Worm (Caenorhabditis elegans) whole organism, midembryonic: Measurements from ENCODE around the gene srt-28.

Source experiments
- T22C8.4 ChIP-seq: fragments of 200-800 bp; sonication (Bioruptor generic); IDR thresholded peaks from 2 replicates; pipeline ENCODE4 v1.3.6; 2022; ENCODE audit warnings: missing genetic modification characterization, missing compliant biosample characterization
- cog-1 ChIP-seq: sonication (generic microtip); optimal IDR thresholded peaks from 2 replicates; lab custom pipeline; 2016; ENCODE audit warnings: missing genetic modification characterization, missing compliant biosample characterization
- flt-1 ChIP-seq: fragments of 200-800 bp; sonication (Bioruptor generic); IDR thresholded peaks from 2 replicates; pipeline ENCODE4 v1.3.6; 2022; ENCODE audit warnings: missing genetic modification characterization, missing compliant biosample characterization
- klf-2 ChIP-seq: fragments of 200-800 bp; sonication (Bioruptor generic); conservative IDR thresholded peaks from 2 replicates; pipeline ENCODE4 v1.3.6; 2022; ENCODE audit warnings: missing genetic modification reagents, missing genetic modification characterization, missing compliant biosample characterization
- med-1 ChIP-seq: sonication (generic microtip); optimal IDR thresholded peaks from 2 replicates; lab custom pipeline; 2017; ENCODE audit warnings: missing genetic modification characterization, mild to moderate bottlenecking, missing compliant biosample characterization, antibody characterized with exemption, missing genetic modification reagents; ENCODE audit not compliant: insufficient read depth
- ref-1 ChIP-seq: fragments of 200-800 bp; sonication (Bioruptor generic); conservative IDR thresholded peaks from 2 replicates; pipeline ENCODE4 v1.3.6; 2022; ENCODE audit warnings: missing genetic modification reagents, missing genetic modification characterization, missing compliant biosample characterization
- tab-1 ChIP-seq: fragments of 200-800 bp; sonication (Bioruptor generic); IDR thresholded peaks from 2 replicates; pipeline ENCODE4 v1.3.6; 2022; ENCODE audit warnings: missing genetic modification characterization, missing compliant biosample characterization
- ztf-23 ChIP-seq: fragments of 200-800 bp; sonication (Bioruptor generic); IDR thresholded peaks from 2 replicates; pipeline ENCODE4 v1.3.6; 2022; ENCODE audit warnings: missing genetic modification reagents, missing genetic modification characterization, missing compliant biosample characterization
- ztf-29 ChIP-seq: fragments of 200-800 bp; sonication (Bioruptor generic); IDR thresholded peaks from 2 replicates; pipeline ENCODE4 v1.3.6; 2022; ENCODE audit warnings: missing genetic modification reagents, missing genetic modification characterization, missing compliant biosample characterization

srt-28 gene

ce11 chrV:2722555-2722954 lies 9.1 kb upstream of the srt-28 start, which contains the start of gene srg-60:
Gene srg-60, minus strand, starts transcription at chrV:2722655.
- no peak for TF ChIP-seq klf-2 (GFP tag; lab: Robert Waterston, UW)
- no peak for TF ChIP-seq ref-1 (GFP tag; lab: Robert Waterston, UW)
- no peak for TF ChIP-seq ztf-23
- no peak for TF ChIP-seq med-1 (GFP tag; lab: Kevin White, UChicago)
- TF ChIP-seq cog-1 (tag; lab: Kevin White, UChicago) = no peak
- no peak for TF ChIP-seq ztf-29
- no peak for TF ChIP-seq flt-1 (GFP tag; lab: Robert Waterston, UW)
- TF ChIP-seq tab-1 (GFP tag; lab: Robert Waterston, UW) = no peak
- TF ChIP-seq T22C8.4 (GFP tag; lab: Robert Waterston, UW) = no peak

ce11 chrV:2720763-2721162 lies 7.3 kb upstream of the srt-28 start, which contains the start of gene srt-27:
Gene srt-27, minus strand, starts transcription at chrV:2720863.
- no peak for TF ChIP-seq ztf-23
- no peak for TF ChIP-seq T22C8.4 (GFP tag; lab: Robert Waterston, UW)
- no peak for TF ChIP-seq flt-1 (GFP tag; lab: Robert Waterston, UW)
- no peak for TF ChIP-seq med-1 (GFP tag; lab: Kevin White, UChicago)
- no peak for TF ChIP-seq ztf-29
- TF ChIP-seq ref-1 (GFP tag; lab: Robert Waterston, UW) = no peak
- TF ChIP-seq cog-1 (tag; lab: Kevin White, UChicago) = no peak
- no peak for TF ChIP-seq klf-2 (GFP tag; lab: Robert Waterston, UW)
- TF ChIP-seq tab-1 (GFP tag; lab: Robert Waterston, UW) = no peak

ce11 chrV:2718688-2719185 lies 5.3 kb upstream of the srt-28 start, which contains the start of gene srt-29:
Gene srt-29, minus strand, starts transcription at chrV:2719135.
- TF ChIP-seq ztf-29 (no peak), T22C8.4 (GFP tag; lab: Robert Waterston, UW) (no peak), klf-2 (GFP tag; lab: Robert Waterston, UW) (no peak), tab-1 (GFP tag; lab: Robert Waterston, UW) (no peak), ztf-23 (no peak), med-1 (GFP tag; lab: Kevin White, UChicago) (no peak), flt-1 (GFP tag; lab: Robert Waterston, UW) (no peak), cog-1 (tag; lab: Kevin White, UChicago) (no peak)

ce11 chrV:2716933-2717332 lies 3.5 kb upstream of the srt-28 start:
- no peak for TF ChIP-seq cog-1 (tag; lab: Kevin White, UChicago)
- TF ChIP-seq med-1 (GFP tag; lab: Kevin White, UChicago) = no peak
- TF ChIP-seq T22C8.4 (GFP tag; lab: Robert Waterston, UW) = no peak

ce11 chrV:2711429-2711828 lies 2.0 kb downstream of the srt-28 start, which contains the start of gene C24B9.3:
Gene C24B9.3, minus strand, starts transcription at chrV:2711599.
- TF ChIP-seq T22C8.4 (GFP tag; lab: Robert Waterston, UW) (no peak), med-1 (GFP tag; lab: Kevin White, UChicago) (no peak), ref-1 (GFP tag; lab: Robert Waterston, UW) (no peak), cog-1 (tag; lab: Kevin White, UChicago) (no peak), ztf-23 (no peak), flt-1 (GFP tag; lab: Robert Waterston, UW) (no peak), klf-2 (GFP tag; lab: Robert Waterston, UW) (no peak)

- TF ChIP-seq ztf-23 (no peak), med-1 (GFP tag; lab: Kevin White, UChicago) (no peak), klf-2 (GFP tag; lab: Robert Waterston, UW) (no peak), ztf-29 (no peak), tab-1 (GFP tag; lab: Robert Waterston, UW) (no peak)
Measured at ce11 chrV:2710192-2710591, 3.2 kb downstream of the srt-28 start.

- TF ChIP-seq ztf-23 (no peak), tab-1 (GFP tag; lab: Robert Waterston, UW) (no peak), klf-2 (GFP tag; lab: Robert Waterston, UW) (no peak), T22C8.4 (GFP tag; lab: Robert Waterston, UW) (no peak), flt-1 (GFP tag; lab: Robert Waterston, UW) (no peak), ref-1 (GFP tag; lab: Robert Waterston, UW) (no peak), ztf-29 (no peak), cog-1 (tag; lab: Kevin White, UChicago) (no peak), med-1 (GFP tag; lab: Kevin White, UChicago) (no peak)
Measured at ce11 chrV:2706379-2706778, 7.1 kb downstream of the srt-28 start.

ce11 chrV:2703299-2703698 lies 10.1 kb downstream of the srt-28 start:
- no peak for TF ChIP-seq ztf-23
- TF ChIP-seq tab-1 (GFP tag; lab: Robert Waterston, UW) = no peak
- TF ChIP-seq cog-1 (tag; lab: Kevin White, UChicago) = no peak

- TF ChIP-seq T22C8.4 (GFP tag; lab: Robert Waterston, UW) (no peak), med-1 (GFP tag; lab: Kevin White, UChicago) (no peak), flt-1 (GFP tag; lab: Robert Waterston, UW) (no peak), tab-1 (GFP tag; lab: Robert Waterston, UW) (no peak), ztf-29 (no peak), klf-2 (GFP tag; lab: Robert Waterston, UW) (no peak), ztf-23 (no peak), ref-1 (GFP tag; lab: Robert Waterston, UW) (no peak)
Measured at ce11 chrV:2702883-2703282, 10.5 kb downstream of the srt-28 start.

- TF ChIP-seq klf-2 (GFP tag; lab: Robert Waterston, UW) = no peak
- TF ChIP-seq cog-1 (tag; lab: Kevin White, UChicago) = no peak
- TF ChIP-seq flt-1 (GFP tag; lab: Robert Waterston, UW) = no peak
- no peak for TF ChIP-seq ztf-29
- no peak for TF ChIP-seq ztf-23
- no peak for TF ChIP-seq med-1 (GFP tag; lab: Kevin White, UChicago)
- no peak for TF ChIP-seq ref-1 (GFP tag; lab: Robert Waterston, UW)
- TF ChIP-seq T22C8.4 (GFP tag; lab: Robert Waterston, UW) = no peak
- TF ChIP-seq tab-1 (GFP tag; lab: Robert Waterston, UW) = no peak
Measured at ce11 chrV:2698826-2699225, 14.6 kb downstream of the srt-28 start, which contains the start of gene nuo-5. Gene nuo-5, plus strand, starts transcription at chrV:2698972.
